Worm (Caenorhabditis elegans) whole organism, L4 larva: ENCODE measurements around the gene lgc-30.
"Not testable (repeated sequence)": the region's sequence is repeated elsewhere in the genome, so short reads cannot be mapped to it uniquely, and the experiment has no call there.

Experiments
- D1046.2 ChIP-seq: fragments of 200-800 bp; sonication (Bioruptor generic); IDR thresholded peaks from 2 replicates; pipeline ENCODE4 v1.3.6; 2022; ENCODE audit warnings: missing genetic modification characterization, missing compliant biosample characterization
- F26F4.8 ChIP-seq: fragments of 200-800 bp; sonication (Bioruptor generic); conservative IDR thresholded peaks from 2 replicates; pipeline ENCODE4 v1.3.6; 2022; ENCODE audit warnings: missing genetic modification characterization, missing compliant biosample characterization
- Y48G9A.11 ChIP-seq: fragments of 200-800 bp; sonication (Bioruptor generic); IDR thresholded peaks from 2 replicates; pipeline ENCODE4 v1.3.6; 2022; ENCODE audit warnings: missing genetic modification reagents, missing genetic modification characterization, missing compliant biosample characterization
- ZK546.5 ChIP-seq, 2 experiments: sonication (generic microtip); optimal IDR thresholded peaks; 2 replicates each; lab custom pipeline; 2017; ENCODE audit warnings: missing biosample characterization in 2 of 2, missing genetic modification characterization in 2 of 2
- aha-1 ChIP-seq: fragments of 150-350 bp; peaks from one replicate; lab custom pipeline; 2014; ENCODE audit warnings: missing biosample characterization, missing genetic modification characterization
- aly-2 ChIP-seq: sonication (generic microtip); optimal IDR thresholded peaks from 2 replicates; lab custom pipeline; 2018; ENCODE audit warnings: missing biosample characterization, missing genetic modification characterization
- ceh-44 ChIP-seq: fragments of 200-800 bp; sonication (Bioruptor generic); IDR thresholded peaks from 2 replicates; pipeline ENCODE4 v1.3.6; 2022; ENCODE audit warnings: missing genetic modification reagents, missing genetic modification characterization, missing compliant biosample characterization
- ceh-82 ChIP-seq: sonication (generic microtip); optimal IDR thresholded peaks from 2 replicates; lab custom pipeline; 2017; ENCODE audit warnings: missing biosample characterization, missing genetic modification characterization
- ces-1 ChIP-seq: fragments of 150-350 bp; sonication (generic microtip); optimal IDR thresholded peaks from 4 replicates; lab custom pipeline; 2014; ENCODE audit warnings: missing biosample characterization, missing genetic modification reagents, missing genetic modification characterization
- cey-2 ChIP-seq: sonication (generic microtip); optimal IDR thresholded peaks from 3 replicates; lab custom pipeline; 2017; ENCODE audit warnings: missing genetic modification characterization, mild to moderate bottlenecking, missing compliant biosample characterization, antibody characterized with exemption, borderline replicate concordance; ENCODE audit not compliant: insufficient read depth
- daf-12 ChIP-seq: fragments of 150-350 bp; optimal IDR thresholded peaks from 2 replicates; lab custom pipeline; 2014; ENCODE audit warnings: missing biosample characterization, missing genetic modification reagents, missing genetic modification characterization
- dmd-6 ChIP-seq: fragments of 200-800 bp; sonication (Bioruptor generic); IDR thresholded peaks from 2 replicates; pipeline ENCODE4 v1.3.6; 2022; ENCODE audit warnings: missing genetic modification reagents, missing genetic modification characterization, missing compliant biosample characterization
- dmd-8 ChIP-seq: fragments of 200-800 bp; sonication (Bioruptor generic); IDR thresholded peaks from 2 replicates; pipeline ENCODE4 v1.3.6; 2022; ENCODE audit warnings: missing genetic modification characterization, missing compliant biosample characterization
- duxl-1 ChIP-seq: sonication (generic microtip); optimal IDR thresholded peaks from 2 replicates; lab custom pipeline; 2016; ENCODE audit warnings: mild to moderate bottlenecking, missing genetic modification characterization, moderate library complexity, missing compliant biosample characterization; ENCODE audit not compliant: poor library complexity
- egl-27 ChIP-seq: sonication (generic microtip); optimal IDR thresholded peaks from 3 replicates; lab custom pipeline; 2017; ENCODE audit warnings: missing biosample characterization, missing genetic modification reagents, missing genetic modification characterization
- fkh-10 ChIP-seq: fragments of 150-350 bp; optimal IDR thresholded peaks from 2 replicates; lab custom pipeline; 2014; ENCODE audit warnings: missing biosample characterization, missing genetic modification reagents, missing genetic modification characterization
- lim-7 ChIP-seq: fragments of 200-800 bp; sonication (Bioruptor generic); IDR thresholded peaks from 2 replicates; pipeline ENCODE4 v1.3.6; 2022; ENCODE audit warnings: missing genetic modification characterization, missing compliant biosample characterization
- lin-1 ChIP-seq: fragments of 200-800 bp; sonication (Bioruptor generic); IDR thresholded peaks from 2 replicates; pipeline ENCODE4 v1.3.6; 2022; ENCODE audit warnings: missing genetic modification reagents, missing genetic modification characterization, missing compliant biosample characterization
- lin-13 ChIP-seq: fragments of 150-350 bp; optimal IDR thresholded peaks from 2 replicates; lab custom pipeline; 2014; ENCODE audit warnings: missing biosample characterization, missing genetic modification reagents, missing genetic modification characterization
- lin-29 ChIP-seq: fragments of 200-800 bp; sonication (Bioruptor generic); IDR thresholded peaks from 2 replicates; pipeline ENCODE4 v1.3.6; 2022; ENCODE audit warnings: missing genetic modification reagents, missing genetic modification characterization, missing compliant biosample characterization
- lin-38 ChIP-seq: fragments of 200-800 bp; sonication (Bioruptor generic); IDR thresholded peaks from 2 replicates; pipeline ENCODE4 v1.3.6; 2022; ENCODE audit warnings: missing genetic modification reagents, missing genetic modification characterization, missing compliant biosample characterization
- lin-39 ChIP-seq: fragments of 150-350 bp; optimal IDR thresholded peaks from 2 replicates; lab custom pipeline; 2014; ENCODE audit warnings: missing biosample characterization, missing genetic modification reagents, missing genetic modification characterization
- madf-9 ChIP-seq: fragments of 200-800 bp; sonication (Bioruptor generic); conservative IDR thresholded peaks from 2 replicates; pipeline ENCODE4 v1.3.6; 2022; ENCODE audit warnings: missing genetic modification reagents, missing genetic modification characterization, missing compliant biosample characterization
- mxl-2 ChIP-seq: fragments of 200-800 bp; sonication (Bioruptor generic); conservative IDR thresholded peaks from 2 replicates; pipeline ENCODE4 v1.3.6; 2022; ENCODE audit warnings: missing genetic modification reagents, missing genetic modification characterization, missing compliant biosample characterization
- nhr-102 ChIP-seq: sonication (generic microtip); optimal IDR thresholded peaks from 2 replicates; lab custom pipeline; 2016; ENCODE audit warnings: mild to moderate bottlenecking, missing genetic modification characterization, moderate library complexity, missing compliant biosample characterization
- nhr-11 ChIP-seq: fragments of 150-350 bp; optimal IDR thresholded peaks from 2 replicates; lab custom pipeline; 2014; ENCODE audit warnings: missing biosample characterization, missing genetic modification characterization
- nhr-237 ChIP-seq: sonication (generic microtip); optimal IDR thresholded peaks from 2 replicates; lab custom pipeline; 2017; ENCODE audit warnings: missing biosample characterization, missing genetic modification characterization
- nhr-76 ChIP-seq: fragments of 150-350 bp; optimal IDR thresholded peaks from 2 replicates; lab custom pipeline; 2014; ENCODE audit warnings: missing biosample characterization, missing genetic modification characterization
- snpc-1.2 ChIP-seq: fragments of 200-800 bp; sonication (Bioruptor generic); IDR thresholded peaks from 2 replicates; pipeline ENCODE4 v1.3.6; 2022; ENCODE audit warnings: missing genetic modification reagents, missing genetic modification characterization, missing compliant biosample characterization
- tag-97 ChIP-seq: fragments of 200-800 bp; sonication (Bioruptor generic); IDR thresholded peaks from 2 replicates; pipeline ENCODE4 v1.3.6; 2022; ENCODE audit warnings: missing genetic modification characterization, missing compliant biosample characterization
- tra-1 ChIP-seq: fragments of 200-800 bp; sonication (Bioruptor generic); IDR thresholded peaks from 2 replicates; pipeline ENCODE4 v1.3.6; 2022; ENCODE audit warnings: missing genetic modification reagents, missing genetic modification characterization, missing compliant biosample characterization
- unc-62 ChIP-seq, 3 experiments: fragments of 150-350 bp in 1 of 3; sonication (generic microtip); optimal IDR thresholded peaks in 2 of 3; peaks in 1 of 3; 1 replicate in 1 of 3; 2 replicates in 2 of 3; lab custom pipeline; 2014 to 2017; ENCODE audit warnings: missing biosample characterization in 3 of 3, missing genetic modification characterization in 3 of 3, missing genetic modification reagents in 3 of 3, missing genotype in 1 of 3
- zfp-2 ChIP-seq: sonication (generic microtip); optimal IDR thresholded peaks from 2 replicates; lab custom pipeline; 2016; ENCODE audit warnings: mild to moderate bottlenecking, missing genetic modification characterization, missing compliant biosample characterization
- ztf-11 ChIP-seq: fragments of 150-350 bp; optimal IDR thresholded peaks from 2 replicates; lab custom pipeline; 2014; ENCODE audit warnings: missing biosample characterization, missing genetic modification characterization

lgc-30 gene

ce11 chrIV:884707-885394, 39.8 kb upstream of the lgc-30 start, which contains the start of gene mak-2 (continued):
- TF ChIP-seq unc-62 (GFP tag; optimal IDR thresholded peaks at IDR 0.05 in 1 of 2; lab: Kevin White, UChicago) (peak in 1 of 2 experiments; percentile 98), unc-62 (tag; optimal IDR thresholded peaks at IDR 0.05; lab: Kevin White, UChicago) (no peak), nhr-102 (tag; lab: Kevin White, UChicago) (peak; percentile 26), aha-1 (tag; lab: Kevin White, UChicago) (no peak), madf-9 (GFP tag; lab: Robert Waterston, UW) (no peak), dmd-8 (no peak), lin-13 (peak; percentile 78), snpc-1.2 (GFP tag; lab: Robert Waterston, UW) (no peak), Y48G9A.11 (no peak), dmd-6 (peak; percentile 63)

- not testable (repeated sequence) for TF ChIP-seq daf-12, lin-39, duxl-1 (tag; lab: Kevin White, UChicago)
Observed at ce11 chrIV:904963-905362, 19.7 kb upstream of the lgc-30 start, which contains the start of gene fbxc-12. Gene fbxc-12 (plus strand): TSS chrIV:905263.

ce11 chrIV:914856-915255, 9.8 kb upstream of the lgc-30 start:
- TF ChIP-seq zfp-2 (tag; lab: Kevin White, UChicago), result no peak
- TF ChIP-seq D1046.2 (GFP tag; lab: Robert Waterston, UW), result 0 out of 2 replicates have a peak, but pooled peaks have one; percentile 60
- TF ChIP-seq aha-1 (tag; lab: Kevin White, UChicago), result peak; percentile 84

ce11 chrIV:917640-918039, 7.0 kb upstream of the lgc-30 start:
- TF ChIP-seq tag-97 (GFP tag; lab: Robert Waterston, UW), result no peak
- peak in 1 of 2 experiments; percentile 91 for TF ChIP-seq unc-62 (GFP tag; optimal IDR thresholded peaks at IDR 0.05 in 1 of 2; lab: Kevin White, UChicago)
- no peak for TF ChIP-seq unc-62 (tag; optimal IDR thresholded peaks at IDR 0.05; lab: Kevin White, UChicago)

- TF ChIP-seq F26F4.8 (GFP tag; lab: Robert Waterston, UW) (no peak), ztf-11 (no peak), mxl-2 (no peak)
- TF ChIP-seq, all 104 proteins: peak for 0
Observed at ce11 chrIV:919690-920089, 5.0 kb upstream of the lgc-30 start, which contains the start of gene F58H7.5. Gene F58H7.5 (plus strand): TSS chrIV:919990.

ce11 chrIV:927510-927909, 2.8 kb downstream of the lgc-30 start:
- TF ChIP-seq nhr-76 (no peak), lin-29 (no peak), ztf-11 (no peak), ces-1 (peak; percentile 83), fkh-10 (peak; percentile 84)
- TF ChIP-seq, all 104 proteins: peak for 2

- TF ChIP-seq cey-2 (tag; lab: Kevin White, UChicago) (no peak), nhr-11 (tag; lab: Kevin White, UChicago) (no peak), lin-38 (GFP tag; lab: Robert Waterston, UW) (no peak), nhr-237 (tag; lab: Kevin White, UChicago) (no peak), lim-7 (GFP tag; lab: Robert Waterston, UW) (no peak), daf-12 (tag; lab: Kevin White, UChicago) (no peak), ceh-82 (tag; lab: Kevin White, UChicago) (no peak), ceh-44 (GFP tag; lab: Robert Waterston, UW) (no peak), egl-27 (no peak), Y48G9A.11 (no peak), lin-1 (no peak), fkh-10 (no peak), ces-1 (no peak), ZK546.5 (tag; optimal IDR thresholded peaks at IDR 0.05; lab: Kevin White, UChicago) (no peak), tra-1 (GFP tag; lab: Robert Waterston, UW) (no peak), aly-2 (tag; lab: Kevin White, UChicago) (no peak)
- TF ChIP-seq, all 104 proteins: peak for 0
Observed at ce11 chrIV:935725-936124, 11.0 kb downstream of the lgc-30 start, which contains the start of gene F58H7.1. Gene F58H7.1 (minus strand): TSS chrIV:935825.
